Fruit fly (Drosophila melanogaster): ENCODE measurements around the gene CG17776.

- TF ChIP-seq CG32121 (GFP tag; IDR thresholded peaks at IDR 0.05), result no peak
- TF ChIP-seq Pif1B (GFP tag; optimal IDR thresholded peaks at IDR 0.05), result no peak
- no peak for TF ChIP-seq CG9948 (tag; optimal IDR thresholded peaks at IDR 0.05)
- TF ChIP-seq CG4496 (GFP tag; IDR thresholded peaks at IDR 0.05), result no peak
- TF ChIP-seq CG34367 (tag; optimal IDR thresholded peaks at IDR 0.05), result no peak
- TF ChIP-seq CG8159 (tag; optimal IDR thresholded peaks at IDR 0.05), result no peak
- no peak for TF ChIP-seq CG12605 (GFP tag; IDR thresholded peaks at IDR 0.05)
- TF ChIP-seq Pif1A (GFP tag; optimal IDR thresholded peaks at IDR 0.05), result no peak
- no peak for TF ChIP-seq CG17806 (tag; optimal IDR thresholded peaks at IDR 0.05)
Measured at dm6 chrX:2170424-2170823, 14.1 kb upstream of the CG17776 start.

Measured in whole organism, pupa.